Fruit fly (Drosophila melanogaster) whole organism, wandering third instar larva: ENCODE measurements around the gene Sf3a2.

ENCODE experiments used
- CG32264 ChIP-seq: fragments of 200-800 bp; sonication (Bioruptor generic); optimal IDR thresholded peaks from 2 replicates; lab custom pipeline; 2016; ENCODE audit warnings: missing biosample characterization, missing genetic modification characterization
- CG9705 ChIP-seq: fragments of 200-800 bp; sonication (Bioruptor generic); optimal IDR thresholded peaks from 2 replicates; lab custom pipeline; 2018; ENCODE audit warnings: missing biosample characterization, mild to moderate bottlenecking, missing genetic modification characterization
- CrebA ChIP-seq: fragments of 200-800 bp; sonication (Bioruptor generic); optimal IDR thresholded peaks from 2 replicates; lab custom pipeline; 2016; ENCODE audit warnings: missing biosample characterization, mild to moderate bottlenecking, missing genetic modification characterization, borderline replicate concordance
- Dfd ChIP-seq: fragments of >200 bp; optimal IDR thresholded peaks from 2 replicates; lab custom pipeline; 2017; ENCODE audit warnings: missing biosample characterization, missing genetic modification characterization
- Dif ChIP-seq: fragments of 200-275, 200-300 bp; sonication (Bioruptor generic); optimal IDR thresholded peaks from 2 replicates; lab custom pipeline; 2018; ENCODE audit warnings: missing biosample characterization, missing genetic modification characterization; ENCODE audit not compliant: partially characterized antibody
- GATAd ChIP-seq: sonication (Bioruptor generic); optimal IDR thresholded peaks from 2 replicates; lab custom pipeline; 2016; ENCODE audit warnings: missing biosample characterization, missing genetic modification characterization
- HLH106 ChIP-seq: fragments of 200-800 bp; optimal IDR thresholded peaks from 3 replicates; lab custom pipeline; 2019; ENCODE audit warnings: missing biosample characterization, mild to moderate bottlenecking, missing genetic modification characterization, moderate library complexity
- Hnf4 ChIP-seq: fragments of 200-800 bp; sonication (Bioruptor generic); optimal IDR thresholded peaks from 2 replicates; lab custom pipeline; 2016; ENCODE audit warnings: missing biosample characterization, mild to moderate bottlenecking, missing genetic modification characterization
- Hr78 ChIP-seq: fragments of >200 bp; optimal IDR thresholded peaks from 2 replicates; lab custom pipeline; 2017; ENCODE audit warnings: missing biosample characterization, missing genetic modification characterization
- Hr83 ChIP-seq: fragments of 200-300 bp; sonication (Bioruptor generic); optimal IDR thresholded peaks from 2 replicates; lab custom pipeline; 2016; ENCODE audit warnings: missing biosample characterization, mild to moderate bottlenecking, missing genetic modification characterization, moderate library complexity; ENCODE audit not compliant: poor library complexity, severe bottlenecking
- Jra ChIP-seq: sonication (Bioruptor generic); optimal IDR thresholded peaks from 2 replicates; lab custom pipeline; 2016; ENCODE audit warnings: missing biosample characterization, missing genetic modification characterization
- Mio ChIP-seq: sonication (Bioruptor generic); optimal IDR thresholded peaks from 2 replicates; lab custom pipeline; 2016; ENCODE audit warnings: missing biosample characterization, missing genetic modification characterization
- Myc ChIP-seq: fragments of >200 bp; optimal IDR thresholded peaks from 2 replicates; lab custom pipeline; 2017
- N ChIP-seq: fragments of >200 bp; optimal IDR thresholded peaks from 2 replicates; lab custom pipeline; 2018; ENCODE audit warnings: missing biosample characterization, missing external identifiers, missing genetic modification characterization
- OdsH ChIP-seq: fragments of 200-800 bp; sonication (Bioruptor generic); optimal IDR thresholded peaks from 2 replicates; lab custom pipeline; 2016; ENCODE audit warnings: missing biosample characterization, mild to moderate bottlenecking, missing genetic modification characterization
- Rel ChIP-seq, 2 experiments: fragments of 200-800 bp; sonication (Bioruptor generic) in 1 of 2; optimal IDR thresholded peaks; 2 replicates in 1 of 2; 3 replicates in 1 of 2; lab custom pipeline; 2016 to 2019; ENCODE audit warnings: mild to moderate bottlenecking in 2 of 2, missing biosample characterization in 2 of 2, missing genetic modification characterization in 2 of 2, moderate library complexity in 1 of 2
- Sp1 ChIP-seq: fragments of 200-800 bp; sonication (Bioruptor generic); optimal IDR thresholded peaks from 3 replicates; lab custom pipeline; 2019; ENCODE audit warnings: missing biosample characterization, mild to moderate bottlenecking, missing genetic modification characterization, moderate library complexity
- br ChIP-seq: fragments of 200-800 bp; sonication (Bioruptor generic); optimal IDR thresholded peaks from 2 replicates; lab custom pipeline; 2016; ENCODE audit warnings: missing biosample characterization, missing genetic modification characterization
- dl ChIP-seq, 2 experiments: fragments of 175-275, 200-275 bp in 1 of 2; fragments of 200-275 bp in 1 of 2; sonication (Bioruptor generic); optimal IDR thresholded peaks; lab custom pipeline; 2018; ENCODE audit warnings: mild to moderate bottlenecking in 2 of 2, missing biosample characterization in 2 of 2, missing genetic modification characterization in 2 of 2, moderate library complexity in 2 of 2; ENCODE audit not compliant: partially characterized antibody in 2 of 2, insufficient read depth in 1 of 2
- dmrt93B ChIP-seq: fragments of 200-800 bp; sonication (Bioruptor generic); optimal IDR thresholded peaks from 2 replicates; lab custom pipeline; 2018; ENCODE audit warnings: missing biosample characterization, mild to moderate bottlenecking, missing genetic modification characterization
- ey ChIP-seq: fragments of 200-800 bp; sonication (Bioruptor generic); optimal IDR thresholded peaks from 2 replicates; lab custom pipeline; 2016; ENCODE audit warnings: missing biosample characterization, missing genetic modification characterization
- foxo ChIP-seq, 2 experiments: fragments of 200-800 bp; sonication (Bioruptor generic); optimal IDR thresholded peaks; 2 replicates in 1 of 2; 3 replicates in 1 of 2; lab custom pipeline; 2016 to 2017; ENCODE audit warnings: missing biosample characterization in 2 of 2, missing genetic modification characterization in 2 of 2
- fru ChIP-seq: fragments of 200-800 bp; sonication (Bioruptor generic); optimal IDR thresholded peaks from 3 replicates; lab custom pipeline; 2016; ENCODE audit warnings: missing biosample characterization, mild to moderate bottlenecking, missing genetic modification characterization
- h ChIP-seq: fragments of 200-800 bp; sonication (Bioruptor generic); optimal IDR thresholded peaks from 3 replicates; lab custom pipeline; 2016; ENCODE audit warnings: missing biosample characterization, mild to moderate bottlenecking, missing genetic modification characterization
- pan ChIP-seq: fragments of >200 bp; optimal IDR thresholded peaks from 2 replicates; lab custom pipeline; 2017
- psq ChIP-seq: fragments of 200-800 bp; sonication (Bioruptor generic); optimal IDR thresholded peaks from 3 replicates; lab custom pipeline; 2017; ENCODE audit warnings: missing biosample characterization, mild to moderate bottlenecking, missing genetic modification characterization, moderate library complexity
- rgr ChIP-seq: fragments of 200-800 bp; sonication (Bioruptor generic); optimal IDR thresholded peaks from 3 replicates; lab custom pipeline; 2016; ENCODE audit warnings: missing biosample characterization, mild to moderate bottlenecking, missing genetic modification characterization
- sage ChIP-seq: fragments of 200-800 bp; sonication (Bioruptor generic); optimal IDR thresholded peaks from 2 replicates; lab custom pipeline; 2016; ENCODE audit warnings: missing biosample characterization, mild to moderate bottlenecking, missing genetic modification characterization
- tai ChIP-seq: sonication (Bioruptor generic); optimal IDR thresholded peaks from 2 replicates; lab custom pipeline; 2016; ENCODE audit warnings: missing biosample characterization, missing genetic modification characterization
- woc ChIP-seq: sonication (Bioruptor generic); optimal IDR thresholded peaks from 2 replicates; lab custom pipeline; 2016; ENCODE audit warnings: missing biosample characterization, mild to moderate bottlenecking, missing genetic modification characterization

Sf3a2 gene

DNA sequence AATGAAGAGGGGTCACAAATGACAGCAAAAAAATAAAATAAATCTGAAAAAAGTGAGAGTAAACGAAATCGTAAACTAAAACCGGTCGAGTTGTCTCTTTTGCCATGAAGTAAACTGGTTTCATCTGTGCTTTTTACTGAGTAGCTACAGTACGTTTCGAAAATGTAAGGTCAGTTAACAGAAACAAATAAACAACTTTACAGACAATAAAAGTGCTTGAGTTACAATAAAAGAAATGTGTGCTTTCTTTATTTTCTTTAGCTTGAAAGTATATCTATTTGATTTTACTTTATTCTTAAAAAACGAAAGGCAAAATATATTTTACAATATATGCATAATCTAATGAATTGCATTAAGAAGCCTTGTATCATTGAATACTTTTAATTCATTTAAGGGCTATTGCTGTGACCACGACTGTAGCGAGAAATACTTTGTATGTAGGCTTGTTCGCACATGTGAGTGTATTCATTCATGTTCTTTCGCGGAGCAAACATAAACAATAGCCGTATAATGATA is 20.8 kb downstream of the Sf3a2 start (continued):
- TF ChIP-seq rgr (GFP tag; lab: Kevin White, UChicago) (peak; percentile 85), dl (GFP tag; optimal IDR thresholded peaks at IDR 0.05; lab: Kevin White, UChicago; ENCODE audit: insufficient read depth in 1 of 2, partially characterized antibody in 2 of 2) (no peak), pan (lab: Kevin White, UChicago) (no peak), Hnf4 (GFP tag; lab: Kevin White, UChicago) (peak; percentile 73)

DNA sequence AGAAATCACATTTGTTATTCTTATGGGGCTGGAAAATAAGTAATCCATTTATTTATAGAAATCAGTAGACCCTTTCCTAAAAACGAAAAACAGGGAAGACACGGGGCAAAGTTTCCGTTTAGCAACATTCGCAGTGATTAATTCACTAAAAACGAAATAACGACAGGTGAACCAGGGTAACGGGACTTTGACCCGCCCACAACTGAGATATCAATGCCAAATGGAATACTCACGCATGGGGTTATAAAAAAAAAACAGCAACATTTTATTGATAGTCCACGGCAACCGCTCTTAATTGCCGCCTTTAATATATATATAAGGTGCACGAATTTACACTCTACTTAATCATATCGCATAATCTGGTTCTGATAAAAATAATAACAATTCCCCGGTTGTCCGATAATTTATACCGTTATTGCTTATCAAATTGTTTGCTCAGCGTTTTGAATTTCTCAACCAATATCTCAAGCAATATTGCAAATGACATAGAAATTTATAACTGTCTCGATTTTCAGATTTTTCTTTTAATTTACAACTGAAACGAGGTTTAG is 22.1 kb downstream of the Sf3a2 start:
- TF ChIP-seq Rel (GFP tag; optimal IDR thresholded peaks at IDR 0.05; lab: Kevin White, UChicago) (no peak), Rel (tag; optimal IDR thresholded peaks at IDR 0.05; lab: Kevin White, UChicago) (no peak), Hnf4 (GFP tag; lab: Kevin White, UChicago) (peak; percentile 22)
- TF ChIP-seq, all 38 proteins: peak for 1

DNA sequence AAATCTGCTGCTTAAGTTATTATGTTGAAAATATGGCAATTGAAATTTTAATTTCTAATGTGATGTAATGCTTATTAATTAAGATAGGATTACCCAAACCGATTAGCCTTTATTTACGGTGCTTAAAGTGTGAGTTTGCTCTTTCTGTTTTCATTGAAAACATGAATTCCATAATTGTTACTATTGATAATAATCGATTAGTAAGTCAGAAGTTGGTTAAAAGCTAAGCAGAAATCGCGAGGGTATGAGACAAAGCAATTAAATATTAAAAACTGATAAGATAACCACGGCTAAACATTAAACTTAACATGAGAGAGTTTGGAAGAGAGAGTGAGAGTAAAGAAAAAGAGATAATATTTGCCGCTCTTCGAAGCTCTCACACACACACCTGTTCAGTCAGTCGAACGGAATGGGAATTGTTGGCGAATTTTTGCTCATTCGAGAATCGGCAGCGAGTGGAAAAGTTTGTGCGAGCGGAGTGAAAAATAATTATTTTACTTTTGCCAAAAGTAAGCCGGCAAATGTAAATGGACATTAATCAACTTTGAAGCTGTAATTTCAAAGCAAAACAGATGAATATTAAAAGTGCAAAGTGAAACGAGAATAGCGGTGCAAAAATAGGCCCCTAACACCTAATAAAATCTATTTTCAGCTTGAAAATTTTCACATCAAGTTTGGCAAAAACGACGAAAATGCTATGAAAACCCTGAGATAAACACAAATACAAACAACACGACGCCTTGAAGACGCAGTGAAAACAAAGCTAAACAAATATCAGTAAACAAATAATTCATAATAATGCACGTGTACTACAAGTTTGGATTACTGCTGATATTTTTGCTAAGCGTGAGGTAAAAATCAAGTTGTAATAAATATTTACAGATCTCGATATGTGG is 22.8 kb downstream of the Sf3a2 start:
- TF ChIP-seq Hr83, result peak; percentile 71
- TF ChIP-seq woc (GFP tag; lab: Kevin White, UChicago), result no peak
- no peak for TF ChIP-seq pan (lab: Kevin White, UChicago)
- TF ChIP-seq psq, result no peak
- peak; percentile 48 for TF ChIP-seq CrebA (GFP tag; lab: Kevin White, UChicago)
- no peak for TF ChIP-seq CG32264 (GFP tag; lab: Kevin White, UChicago)
- TF ChIP-seq HLH106 (tag; lab: Kevin White, UChicago), result no peak
- no peak for TF ChIP-seq rgr (GFP tag; lab: Kevin White, UChicago)
- peak; percentile 88 for TF ChIP-seq Dif (GFP tag; lab: Kevin White, UChicago)
- TF ChIP-seq Jra (GFP tag; lab: Kevin White, UChicago), result no peak
- no peak for TF ChIP-seq dmrt93B (GFP tag; lab: Kevin White, UChicago)
- no peak for TF ChIP-seq br
- no peak for TF ChIP-seq GATAd (GFP tag; lab: Kevin White, UChicago)
- peak in 1 of 2 experiments; percentile 64 for TF ChIP-seq foxo (GFP tag; optimal IDR thresholded peaks at IDR 0.05; lab: Kevin White, UChicago)
- no peak for TF ChIP-seq OdsH (GFP tag; lab: Kevin White, UChicago)
- TF ChIP-seq dl (GFP tag; optimal IDR thresholded peaks at IDR 0.05; lab: Kevin White, UChicago; ENCODE audit: insufficient read depth in 1 of 2, partially characterized antibody in 2 of 2), result peak; percentile 69 to 82
- no peak for TF ChIP-seq h
- no peak for TF ChIP-seq Hnf4 (GFP tag; lab: Kevin White, UChicago)
- TF ChIP-seq ey, result no peak
- TF ChIP-seq CG9705, result no peak
- TF ChIP-seq Rel (GFP tag; optimal IDR thresholded peaks at IDR 0.05; lab: Kevin White, UChicago), result no peak
- TF ChIP-seq Rel (tag; optimal IDR thresholded peaks at IDR 0.05; lab: Kevin White, UChicago), result no peak
- no peak for TF ChIP-seq fru (GFP tag; lab: Kevin White, UChicago)
- no peak for TF ChIP-seq sage (GFP tag; lab: Kevin White, UChicago)
- no peak for TF ChIP-seq Hr78 (GFP tag; lab: Kevin White, UChicago)
- TF ChIP-seq N, result no peak
- TF ChIP-seq Myc, result no peak
- TF ChIP-seq Dfd, result no peak
- no peak for TF ChIP-seq Sp1 (GFP tag; lab: Kevin White, UChicago)

DNA sequence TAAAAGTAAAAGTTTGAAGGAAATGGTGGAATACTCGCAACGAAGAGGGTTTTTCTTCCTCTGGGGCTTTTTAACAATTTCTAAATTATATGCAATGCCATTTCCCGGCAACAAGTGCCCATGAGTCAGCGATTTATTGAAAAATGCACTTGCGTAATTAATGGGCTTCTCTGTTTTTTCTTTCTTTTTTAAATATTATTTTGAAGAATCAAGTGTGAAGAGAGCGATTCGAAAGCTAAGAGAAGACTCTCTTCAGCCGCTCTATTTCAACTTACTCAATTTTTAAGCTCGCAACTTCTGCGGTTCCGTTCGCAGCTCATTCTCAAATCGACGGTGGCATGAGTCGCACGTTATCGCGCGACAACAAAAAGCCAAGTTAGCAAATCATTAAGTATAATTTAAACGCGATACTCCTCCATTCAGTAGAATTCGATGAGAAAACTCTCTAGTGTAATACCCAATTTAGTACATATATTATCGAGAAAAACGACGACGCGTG is 23.9 kb downstream of the Sf3a2 start, which contains the start of gene CG42709:
Gene CG42709 (plus strand): TSS at position 318 of the 499 bp plus-strand sequence.
- no peak for TF ChIP-seq Hr78 (GFP tag; lab: Kevin White, UChicago)
- no peak for TF ChIP-seq Mio (GFP tag; lab: Kevin White, UChicago)
- no peak for TF ChIP-seq rgr (GFP tag; lab: Kevin White, UChicago)
- TF ChIP-seq woc (GFP tag; lab: Kevin White, UChicago), result no peak
- TF ChIP-seq Rel (GFP tag; optimal IDR thresholded peaks at IDR 0.05; lab: Kevin White, UChicago), result peak; percentile 49
- TF ChIP-seq Rel (tag; optimal IDR thresholded peaks at IDR 0.05; lab: Kevin White, UChicago), result no peak
- TF ChIP-seq Dfd, result no peak
- no peak for TF ChIP-seq tai (GFP tag; lab: Kevin White, UChicago)
- TF ChIP-seq sage (GFP tag; lab: Kevin White, UChicago), result peak; percentile 67
- peak; percentile 21 to 34 for TF ChIP-seq dl (GFP tag; optimal IDR thresholded peaks at IDR 0.05; lab: Kevin White, UChicago; ENCODE audit: insufficient read depth in 1 of 2, partially characterized antibody in 2 of 2)
- TF ChIP-seq Dif (GFP tag; lab: Kevin White, UChicago), result peak; percentile 84
- TF ChIP-seq CrebA (GFP tag; lab: Kevin White, UChicago), result peak; percentile 59
- no peak for TF ChIP-seq HLH106 (tag; lab: Kevin White, UChicago)
- TF ChIP-seq h, result peak; percentile 14
- peak; percentile 25 for TF ChIP-seq Hnf4 (GFP tag; lab: Kevin White, UChicago)
